Worm (Caenorhabditis elegans) whole organism, L3 larva: ENCODE measurements around the gene srbc-13.

Source experiments
- ZK546.5 ChIP-seq: sonication (generic microtip); optimal IDR thresholded peaks from 2 replicates; lab custom pipeline; 2017; ENCODE audit warnings: missing biosample characterization, missing genetic modification characterization
- aly-2 ChIP-seq: fragments of 150-350 bp; optimal IDR thresholded peaks from 2 replicates; lab custom pipeline; 2014; ENCODE audit warnings: missing biosample characterization, missing genetic modification characterization
- ceh-16 ChIP-seq: sonication (generic microtip); optimal IDR thresholded peaks from 2 replicates; lab custom pipeline; 2017; ENCODE audit warnings: missing biosample characterization, missing genetic modification characterization
- ceh-28 ChIP-seq: fragments of 150-350 bp; optimal IDR thresholded peaks from 2 replicates; lab custom pipeline; 2014; ENCODE audit warnings: missing biosample characterization, missing genetic modification reagents, missing genetic modification characterization
- ceh-82 ChIP-seq: fragments of 150-350 bp; optimal IDR thresholded peaks from 2 replicates; lab custom pipeline; 2014; ENCODE audit warnings: missing biosample characterization, missing genetic modification characterization
- daf-12 ChIP-seq: fragments of 150-350 bp; optimal IDR thresholded peaks from 2 replicates; lab custom pipeline; 2014; ENCODE audit warnings: missing biosample characterization, missing genetic modification reagents, missing genetic modification characterization
- egl-27 ChIP-seq: sonication (generic microtip); optimal IDR thresholded peaks from 4 replicates; lab custom pipeline; 2017; ENCODE audit warnings: missing biosample characterization, missing genetic modification reagents, missing genetic modification characterization
- elt-1 ChIP-seq: fragments of 150-350 bp; optimal IDR thresholded peaks from 2 replicates; lab custom pipeline; 2014; ENCODE audit warnings: missing biosample characterization, missing genetic modification characterization
- elt-2 ChIP-seq: sonication (generic microtip); optimal IDR thresholded peaks from 2 replicates; lab custom pipeline; 2016; ENCODE audit warnings: missing genetic modification reagents, mild to moderate bottlenecking, missing genetic modification characterization, missing compliant biosample characterization
- eor-1 ChIP-seq, 2 experiments: fragments of 150-350 bp; optimal IDR thresholded peaks; 2 replicates each; lab custom pipeline; 2014 to 2018; ENCODE audit warnings: missing biosample characterization in 2 of 2, missing genetic modification characterization in 2 of 2
- fos-1 ChIP-seq: fragments of 150-350 bp; optimal IDR thresholded peaks from 2 replicates; lab custom pipeline; 2014; ENCODE audit warnings: missing biosample characterization, missing genetic modification characterization
- hmg-11 ChIP-seq: sonication (generic microtip); optimal IDR thresholded peaks from 2 replicates; lab custom pipeline; 2016; ENCODE audit warnings: missing genetic modification characterization, missing compliant biosample characterization
- jun-1 ChIP-seq: fragments of 150-350 bp; optimal IDR thresholded peaks from 2 replicates; lab custom pipeline; 2014; ENCODE audit warnings: missing biosample characterization, missing genetic modification reagents, missing genetic modification characterization
- lin-15B ChIP-seq: fragments of 150-350 bp; optimal IDR thresholded peaks from 2 replicates; lab custom pipeline; 2014; ENCODE audit warnings: missing biosample characterization, missing genetic modification characterization
- lin-39 ChIP-seq: fragments of 150-350 bp; optimal IDR thresholded peaks from 2 replicates; lab custom pipeline; 2018; ENCODE audit warnings: missing biosample characterization, missing genetic modification reagents, missing genetic modification characterization
- lsy-12 ChIP-seq: sonication (generic microtip); optimal IDR thresholded peaks from 2 replicates; lab custom pipeline; 2016; ENCODE audit warnings: mild to moderate bottlenecking, missing genetic modification characterization, missing compliant biosample characterization
- mdl-1 ChIP-seq: fragments of 150-350 bp; optimal IDR thresholded peaks from 2 replicates; lab custom pipeline; 2014; ENCODE audit warnings: missing biosample characterization, missing genetic modification characterization
- mml-1 ChIP-seq: fragments of 150-350 bp; sonication (generic microtip); optimal IDR thresholded peaks from 3 replicates; lab custom pipeline; 2014; ENCODE audit warnings: missing biosample characterization, missing genetic modification characterization
- nfya-1 ChIP-seq: sonication (generic microtip); optimal IDR thresholded peaks from 2 replicates; lab custom pipeline; 2017; ENCODE audit warnings: missing genetic modification characterization, mild to moderate bottlenecking, missing compliant biosample characterization, antibody characterized with exemption, moderate library complexity; ENCODE audit not compliant: insufficient read depth
- nhr-11 ChIP-seq: fragments of 150-350 bp; optimal IDR thresholded peaks from 2 replicates; lab custom pipeline; 2014; ENCODE audit warnings: missing biosample characterization, missing genetic modification characterization
- nhr-12 ChIP-seq: fragments of 150-350 bp; optimal IDR thresholded peaks from 2 replicates; lab custom pipeline; 2014; ENCODE audit warnings: missing biosample characterization, missing genetic modification characterization
- nhr-23 ChIP-seq: fragments of 150-350 bp; optimal IDR thresholded peaks from 2 replicates; lab custom pipeline; 2014; ENCODE audit warnings: missing biosample characterization, missing genetic modification reagents, missing genetic modification characterization
- nhr-237 ChIP-seq: fragments of 150-350 bp; optimal IDR thresholded peaks from 2 replicates; lab custom pipeline; 2014; ENCODE audit warnings: missing biosample characterization, missing genetic modification characterization
- nhr-25 ChIP-seq: sonication (generic microtip); optimal IDR thresholded peaks from 2 replicates; lab custom pipeline; 2017; ENCODE audit warnings: missing biosample characterization, missing genetic modification characterization
- nhr-67 ChIP-seq: fragments of 150-350 bp; optimal IDR thresholded peaks from 2 replicates; lab custom pipeline; 2014; ENCODE audit warnings: missing biosample characterization, missing genetic modification characterization
- nhr-77 ChIP-seq: fragments of 150-350 bp; optimal IDR thresholded peaks from 2 replicates; lab custom pipeline; 2014; ENCODE audit warnings: missing biosample characterization, missing genetic modification characterization
- pha-4 ChIP-seq: fragments of 150-350 bp; optimal IDR thresholded peaks from 2 replicates; lab custom pipeline; 2014; ENCODE audit warnings: missing biosample characterization, missing genetic modification reagents, missing genetic modification characterization
- sea-2 ChIP-seq: fragments of 150-350 bp; sonication (generic microtip); optimal IDR thresholded peaks from 4 replicates; lab custom pipeline; 2014; ENCODE audit warnings: missing biosample characterization, missing genetic modification reagents, missing genetic modification characterization
- skn-1 ChIP-seq: fragments of 150-350 bp; optimal IDR thresholded peaks from 2 replicates; lab custom pipeline; 2014; ENCODE audit warnings: missing biosample characterization, missing genetic modification characterization
- snpc-4 ChIP-seq: fragments of 150-350 bp; optimal IDR thresholded peaks from 2 replicates; lab custom pipeline; 2014; ENCODE audit warnings: missing biosample characterization, missing genetic modification characterization
- tbx-2 ChIP-seq: sonication (generic microtip); optimal IDR thresholded peaks from 2 replicates; lab custom pipeline; 2016; ENCODE audit warnings: mild to moderate bottlenecking, missing genetic modification characterization, missing compliant biosample characterization
- unc-39 ChIP-seq: sonication (generic microtip); optimal IDR thresholded peaks from 4 replicates; lab custom pipeline; 2017; ENCODE audit warnings: missing biosample characterization, missing genetic modification characterization
- unc-62 ChIP-seq: fragments of 150-350 bp; sonication (generic microtip); optimal IDR thresholded peaks from 4 replicates; lab custom pipeline; 2014; ENCODE audit warnings: missing biosample characterization, missing genetic modification reagents, missing genetic modification characterization
- zag-1 ChIP-seq: fragments of 150-350 bp; optimal IDR thresholded peaks from 2 replicates; lab custom pipeline; 2014; ENCODE audit warnings: missing biosample characterization, missing genetic modification characterization
- ztf-11 ChIP-seq: fragments of 150-350 bp; optimal IDR thresholded peaks from 2 replicates; lab custom pipeline; 2014; ENCODE audit warnings: missing biosample characterization, missing genetic modification characterization

The srbc-13 gene

DNA sequence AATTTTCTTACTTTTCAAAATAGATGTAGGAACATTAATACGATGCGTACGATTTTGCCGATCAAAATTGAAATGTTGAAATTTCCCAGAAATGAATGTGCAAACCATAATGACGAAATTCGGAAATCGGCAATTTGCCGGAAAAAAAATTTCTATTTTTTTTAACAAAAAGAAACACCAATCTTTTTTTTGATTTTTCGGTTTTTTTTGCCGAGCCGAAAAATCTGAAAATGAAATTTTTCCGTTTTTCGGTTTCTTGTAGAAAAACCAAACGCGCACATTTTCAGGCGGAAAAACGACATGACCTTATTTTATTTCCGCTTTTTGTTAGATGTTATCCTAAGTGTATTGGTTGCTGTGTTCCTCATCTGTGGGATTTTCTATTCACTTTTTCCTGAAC lies at the start of gene srbc-13:
TSS of gene srbc-13 (plus strand) at position 301 of the 400 bp plus-strand sequence.
- TF ChIP-seq jun-1 (tag; lab: Kevin White, UChicago) (no peak), egl-27 (tag; lab: Kevin White, UChicago) (no peak), ceh-16 (tag; lab: Kevin White, UChicago) (no peak), ceh-82 (tag; lab: Kevin White, UChicago) (no peak), lin-15B (tag; lab: Kevin White, UChicago) (no peak), skn-1 (no peak), nhr-67 (tag; lab: Kevin White, UChicago) (no peak), ceh-28 (tag; lab: Kevin White, UChicago) (no peak), mml-1 (no peak), elt-2 (tag; lab: Kevin White, UChicago) (no peak), aly-2 (tag; lab: Kevin White, UChicago) (no peak), ZK546.5 (tag; lab: Kevin White, UChicago) (no peak)

DNA sequence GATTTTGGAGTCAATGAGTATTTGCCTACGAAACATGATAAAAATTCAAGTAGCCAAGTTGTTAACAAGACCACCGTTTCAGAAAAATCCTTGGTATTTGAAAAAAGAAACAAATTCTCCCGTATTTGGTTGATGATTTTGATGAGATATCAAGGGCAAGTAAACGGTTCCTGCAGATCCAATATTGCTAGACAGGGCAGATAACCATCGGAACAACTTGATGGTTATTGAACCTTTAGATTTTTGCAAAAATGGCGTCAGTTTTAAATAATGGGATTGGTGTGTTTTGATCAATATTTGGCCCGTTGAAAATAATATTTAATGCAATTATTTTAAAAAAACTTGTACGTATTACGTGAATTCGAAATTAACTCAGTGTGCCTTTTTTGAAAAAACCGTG lies 47.4 kb upstream of the srbc-13 start:
- TF ChIP-seq pha-4 (tag; lab: Kevin White, UChicago) = no peak
- TF ChIP-seq unc-39 (tag; lab: Kevin White, UChicago) = no peak
- TF ChIP-seq mml-1 = no peak
- peak; percentile 52 for TF ChIP-seq elt-1
- TF ChIP-seq unc-62 = no peak

DNA sequence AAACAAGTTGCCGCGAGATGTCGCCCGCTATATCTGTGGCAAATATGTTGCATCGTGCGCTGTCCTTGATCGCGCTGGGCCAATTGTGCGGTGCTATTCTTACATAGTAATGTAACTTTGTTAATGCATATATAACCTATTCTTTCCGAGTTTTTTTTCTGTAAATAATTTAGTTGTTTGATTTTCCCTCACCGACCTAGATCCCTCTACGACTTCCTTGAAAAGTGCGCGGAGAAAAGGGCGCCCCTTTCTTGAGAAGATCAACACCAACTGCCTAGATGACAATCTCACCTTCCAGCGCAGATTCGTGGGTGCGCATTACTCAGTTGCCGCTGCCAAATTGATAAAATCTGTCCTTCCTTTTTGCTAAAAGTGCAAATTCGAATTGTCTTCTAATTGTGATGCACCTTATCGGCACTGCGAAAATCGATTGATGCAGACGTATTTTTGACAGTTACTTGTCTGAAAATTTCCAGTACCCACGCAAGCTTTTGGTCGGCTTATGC lies 46.0 kb upstream of the srbc-13 start:
- TF ChIP-seq nhr-25 (tag; lab: Kevin White, UChicago) (peak; percentile 39), lsy-12 (no peak), sea-2 (GFP tag; lab: Kevin White, UChicago) (no peak), elt-1 (peak; percentile 84), nhr-23 (tag; lab: Kevin White, UChicago) (peak; percentile 21)

DNA sequence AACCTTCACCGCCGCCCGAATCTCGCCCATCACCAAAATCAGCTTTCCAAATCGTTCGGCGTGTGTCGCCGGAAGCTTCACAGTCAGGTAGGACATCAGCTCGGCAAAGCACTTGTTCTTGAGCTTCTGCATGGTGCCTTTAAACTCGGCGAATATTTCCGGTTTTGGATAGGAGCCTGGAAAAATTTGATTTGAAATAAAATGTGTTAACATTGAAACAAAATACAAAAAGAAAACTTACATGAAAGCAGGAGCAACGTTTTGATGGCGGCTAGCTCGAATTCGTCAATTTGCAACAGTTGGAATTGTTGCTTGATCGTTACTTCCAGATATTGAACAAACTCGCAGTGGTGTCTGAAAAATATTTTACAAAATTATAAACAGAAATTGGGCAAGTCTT lies 44.9 kb upstream of the srbc-13 start:
- TF ChIP-seq ztf-11 (tag; lab: Kevin White, UChicago) (no peak), nfya-1 (tag; lab: Kevin White, UChicago) (no peak), snpc-4 (tag; lab: Kevin White, UChicago) (no peak), mdl-1 (tag; lab: Kevin White, UChicago) (no peak), ceh-28 (tag; lab: Kevin White, UChicago) (no peak), mml-1 (no peak), daf-12 (tag; lab: Kevin White, UChicago) (no peak), nhr-77 (no peak), unc-62 (no peak), lin-39 (tag; lab: Kevin White, UChicago) (no peak), tbx-2 (tag; lab: Kevin White, UChicago) (no peak), nhr-23 (tag; lab: Kevin White, UChicago) (no peak), eor-1 (tag; optimal IDR thresholded peaks at IDR 0.05; lab: Kevin White, UChicago) (no peak), jun-1 (tag; lab: Kevin White, UChicago) (no peak), unc-39 (tag; lab: Kevin White, UChicago) (no peak), pha-4 (tag; lab: Kevin White, UChicago) (no peak), elt-2 (tag; lab: Kevin White, UChicago) (no peak), ceh-16 (tag; lab: Kevin White, UChicago) (no peak)

DNA sequence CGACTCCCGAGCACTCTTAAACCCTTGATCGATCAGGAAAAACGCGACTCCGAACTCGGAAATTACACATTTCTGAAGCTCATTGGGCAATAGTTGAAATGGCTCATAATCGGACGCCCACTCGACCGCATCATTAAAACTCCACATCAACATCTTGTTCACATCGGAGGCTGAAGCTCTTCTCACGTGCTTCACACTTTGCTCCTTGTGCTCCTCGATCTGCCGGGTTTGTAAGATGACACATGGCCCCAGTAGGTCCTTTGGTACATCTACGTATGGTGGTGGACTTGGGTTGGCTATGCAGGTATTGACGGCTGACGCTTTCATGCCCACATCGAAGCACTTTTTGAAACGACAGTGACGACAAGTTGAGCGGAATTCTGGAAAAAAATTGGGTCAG lies 44.1 kb upstream of the srbc-13 start:
- TF ChIP-seq nhr-25 (tag; lab: Kevin White, UChicago) (no peak), nhr-12 (tag; lab: Kevin White, UChicago) (no peak), nhr-237 (tag; lab: Kevin White, UChicago) (no peak), mdl-1 (tag; lab: Kevin White, UChicago) (no peak), nhr-23 (tag; lab: Kevin White, UChicago) (no peak), unc-39 (tag; lab: Kevin White, UChicago) (no peak), zag-1 (tag; lab: Kevin White, UChicago) (no peak), fos-1 (tag; lab: Kevin White, UChicago) (no peak), pha-4 (tag; lab: Kevin White, UChicago) (no peak), skn-1 (no peak), elt-1 (no peak), snpc-4 (tag; lab: Kevin White, UChicago) (no peak), hmg-11 (no peak), nhr-77 (no peak), nhr-11 (tag; lab: Kevin White, UChicago) (no peak), elt-2 (tag; lab: Kevin White, UChicago) (no peak), sea-2 (GFP tag; lab: Kevin White, UChicago) (no peak), unc-62 (no peak)
